Worm (Caenorhabditis elegans) whole organism, L1 larva: ENCODE results near the gene C33F10.4.

Experiments used
- F16B12.6 ChIP-seq: fragments of 150-350 bp; optimal IDR thresholded peaks from 2 replicates; lab custom pipeline; 2014; ENCODE audit warnings: missing biosample characterization, missing genetic modification characterization
- dpl-1 ChIP-seq, 3 experiments: fragments of 150-350 bp in 2 of 3; sonication (generic microtip) in 1 of 3; optimal IDR thresholded peaks; 2 replicates each; lab custom pipeline; 2014 to 2017; ENCODE audit warnings: missing biosample characterization in 3 of 3, missing genetic modification characterization in 3 of 3, missing genetic modification reagents in 3 of 3
- unc-62 ChIP-seq: fragments of 150-350 bp; optimal IDR thresholded peaks from 2 replicates; lab custom pipeline; 2014; ENCODE audit warnings: missing biosample characterization, missing genetic modification reagents, missing genetic modification characterization

DNA sequence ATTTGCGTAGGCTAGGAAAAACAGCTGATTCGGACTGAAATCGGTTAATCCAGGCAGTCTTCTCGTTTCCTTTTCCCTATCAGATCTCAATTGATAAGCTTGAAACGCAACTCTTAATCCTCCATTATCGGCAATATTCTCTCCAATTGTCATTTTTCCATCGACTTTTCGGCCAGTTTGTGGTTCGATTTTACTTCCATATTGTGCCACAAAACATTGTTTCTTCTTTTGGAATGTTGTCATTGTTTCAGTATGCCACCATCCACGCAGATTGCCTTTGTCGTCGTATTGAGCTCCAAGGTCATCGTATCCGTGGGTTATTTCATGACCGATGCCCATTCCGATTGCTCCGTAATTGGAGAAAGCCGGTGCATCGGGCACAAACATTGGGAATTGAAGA lies 19.8 kb upstream of the C33F10.4 start:
- TF ChIP-seq F16B12.6 (tag; lab: Kevin White, UChicago) = no peak
- TF ChIP-seq dpl-1 (GFP tag; optimal IDR thresholded peaks at IDR 0.05; lab: Kevin White, UChicago) = no peak
- no peak for TF ChIP-seq unc-62 (GFP tag; lab: Kevin White, UChicago)
